Worm (Caenorhabditis elegans): ENCODE measurements around the gene pals-27.

Gene pals-27

ce11 chrIII:4380835-4381234 is 608 bp upstream of the pals-27 start:
- TF ChIP-seq ztf-23 (GFP tag; IDR thresholded peaks at IDR 0.05) (no peak), tab-1 (GFP tag; IDR thresholded peaks at IDR 0.05) (no peak; the same call in 1 of the 2 replicates), ztf-29 (GFP tag; IDR thresholded peaks at IDR 0.05) (no peak), cog-1 (tag; optimal IDR thresholded peaks at IDR 0.05) (peak; percentile 11)

- no peak for TF ChIP-seq cog-1 (tag; optimal IDR thresholded peaks at IDR 0.05)
- no peak for TF ChIP-seq T22C8.4 (GFP tag; IDR thresholded peaks at IDR 0.05)
- no peak for TF ChIP-seq med-1 (GFP tag; optimal IDR thresholded peaks at IDR 0.05; ENCODE audit: insufficient read depth)
- TF ChIP-seq flt-1 (GFP tag; IDR thresholded peaks at IDR 0.05), result no peak
- no peak for TF ChIP-seq tab-1 (GFP tag; IDR thresholded peaks at IDR 0.05)
- no peak for TF ChIP-seq ztf-29 (GFP tag; IDR thresholded peaks at IDR 0.05)
- TF ChIP-seq klf-2 (GFP tag; conservative IDR thresholded peaks at IDR 0.05), result no peak
- TF ChIP-seq ref-1 (GFP tag; conservative IDR thresholded peaks at IDR 0.05), result no peak
- TF ChIP-seq ztf-23 (GFP tag; IDR thresholded peaks at IDR 0.05), result no peak
Observed at ce11 chrIII:4382118-4382517, 675 bp downstream of the pals-27 start.

DNA sequence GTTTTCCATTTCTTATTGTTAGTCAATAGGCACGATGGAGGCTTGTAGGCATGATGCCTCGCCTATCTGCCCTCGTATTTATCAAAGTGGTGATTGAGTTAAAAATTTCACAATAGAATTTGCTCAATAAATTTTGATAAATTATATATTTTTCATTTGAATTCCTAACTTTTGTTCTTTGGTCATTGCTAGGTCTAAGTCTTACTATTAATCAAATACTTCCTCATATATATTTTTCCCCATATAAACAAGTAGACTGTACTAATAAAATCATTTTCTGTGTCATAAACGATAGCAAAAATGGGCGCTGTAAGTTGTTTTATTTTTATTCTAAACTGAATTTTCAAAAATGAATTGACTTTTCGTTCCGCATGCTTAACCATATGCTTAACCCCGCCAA is 3.0 kb downstream of the pals-27 start, which contains the start of gene pals-28:
pals-28 (plus strand) TSS at position 301 of the 400 bp plus-strand sequence.
- TF ChIP-seq ztf-29 (GFP tag; IDR thresholded peaks at IDR 0.05), result no peak
- TF ChIP-seq T22C8.4 (GFP tag; IDR thresholded peaks at IDR 0.05), result no peak
- TF ChIP-seq tab-1 (GFP tag; IDR thresholded peaks at IDR 0.05), result no peak
- no peak for TF ChIP-seq flt-1 (GFP tag; IDR thresholded peaks at IDR 0.05)
- TF ChIP-seq cog-1 (tag; optimal IDR thresholded peaks at IDR 0.05), result no peak
- TF ChIP-seq ztf-23 (GFP tag; IDR thresholded peaks at IDR 0.05), result no peak
- no peak for TF ChIP-seq ref-1 (GFP tag; conservative IDR thresholded peaks at IDR 0.05)
- no peak for TF ChIP-seq med-1 (GFP tag; optimal IDR thresholded peaks at IDR 0.05; ENCODE audit: insufficient read depth)
- TF ChIP-seq klf-2 (GFP tag; conservative IDR thresholded peaks at IDR 0.05), result no peak

ce11 chrIII:4390421-4390820 is 9.0 kb downstream of the pals-27 start:
- no peak for TF ChIP-seq klf-2 (GFP tag; conservative IDR thresholded peaks at IDR 0.05)

- TF ChIP-seq klf-2 (GFP tag; conservative IDR thresholded peaks at IDR 0.05) (no peak), ztf-23 (GFP tag; IDR thresholded peaks at IDR 0.05) (no peak), T22C8.4 (GFP tag; IDR thresholded peaks at IDR 0.05) (no peak)
Observed at ce11 chrIII:4391319-4391718, 9.9 kb downstream of the pals-27 start.

DNA sequence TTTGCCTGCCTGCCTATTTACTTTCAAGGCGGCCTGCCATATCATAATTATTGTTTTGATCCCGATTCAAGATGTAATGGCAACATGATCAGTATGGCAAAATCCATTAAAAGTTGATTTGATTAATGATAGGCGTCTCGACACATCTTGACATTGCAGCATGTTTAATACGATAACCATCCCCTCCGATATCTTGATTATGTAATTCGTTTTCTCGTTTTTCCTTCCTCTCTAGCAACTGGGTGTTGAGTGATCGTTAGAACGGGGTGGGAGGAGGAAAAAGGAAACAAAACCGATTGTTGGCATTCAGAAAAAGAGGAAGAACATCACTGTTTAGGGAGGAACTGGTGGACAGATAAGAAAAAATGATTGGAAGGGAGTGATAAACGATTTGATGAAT is 10.5 kb downstream of the pals-27 start:
- TF ChIP-seq ref-1 (GFP tag; conservative IDR thresholded peaks at IDR 0.05), result no peak
- no peak for TF ChIP-seq ztf-29 (GFP tag; IDR thresholded peaks at IDR 0.05)
- TF ChIP-seq med-1 (GFP tag; optimal IDR thresholded peaks at IDR 0.05; ENCODE audit: insufficient read depth), result no peak
- TF ChIP-seq flt-1 (GFP tag; IDR thresholded peaks at IDR 0.05), result no peak
- no peak for TF ChIP-seq ztf-23 (GFP tag; IDR thresholded peaks at IDR 0.05)
- TF ChIP-seq T22C8.4 (GFP tag; IDR thresholded peaks at IDR 0.05), result no peak
- TF ChIP-seq tab-1 (GFP tag; IDR thresholded peaks at IDR 0.05), result no peak
- TF ChIP-seq klf-2 (GFP tag; conservative IDR thresholded peaks at IDR 0.05), result no peak
- no peak for TF ChIP-seq cog-1 (tag; optimal IDR thresholded peaks at IDR 0.05)

- TF ChIP-seq flt-1 (GFP tag; IDR thresholded peaks at IDR 0.05) (no peak), med-1 (GFP tag; optimal IDR thresholded peaks at IDR 0.05; ENCODE audit: insufficient read depth) (no peak), cog-1 (tag; optimal IDR thresholded peaks at IDR 0.05) (no peak), ztf-29 (GFP tag; IDR thresholded peaks at IDR 0.05) (no peak), klf-2 (GFP tag; conservative IDR thresholded peaks at IDR 0.05) (no peak), T22C8.4 (GFP tag; IDR thresholded peaks at IDR 0.05) (no peak), ref-1 (GFP tag; conservative IDR thresholded peaks at IDR 0.05) (no peak), ztf-23 (GFP tag; IDR thresholded peaks at IDR 0.05) (no peak), tab-1 (GFP tag; IDR thresholded peaks at IDR 0.05) (no peak)
Observed at ce11 chrIII:4394496-4394895, 13.1 kb downstream of the pals-27 start, which contains the start of gene R07E5.4. TSS of gene R07E5.4 (plus strand) at chrIII:4394796.

DNA sequence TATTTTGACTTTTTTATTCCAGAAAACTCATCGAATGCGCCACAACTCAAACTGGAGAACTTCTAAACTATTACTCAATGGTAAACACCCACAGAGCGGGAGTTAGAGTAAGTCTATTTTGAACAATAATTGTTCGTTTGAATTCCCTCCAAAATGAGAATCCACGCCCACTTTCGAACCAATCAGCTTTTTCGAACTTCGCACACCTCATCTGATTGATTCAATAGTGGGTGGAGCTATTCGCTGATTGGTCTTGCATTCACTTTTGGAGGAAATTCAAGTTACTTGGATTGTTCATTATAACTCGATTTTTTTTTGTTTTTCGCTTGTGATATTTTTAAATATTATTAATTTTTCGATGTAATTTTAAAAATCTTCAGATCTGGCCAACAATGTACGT is 14.4 kb downstream of the pals-27 start:
- TF ChIP-seq ref-1 (GFP tag; conservative IDR thresholded peaks at IDR 0.05) (no peak), ztf-23 (GFP tag; IDR thresholded peaks at IDR 0.05) (no peak), cog-1 (tag; optimal IDR thresholded peaks at IDR 0.05) (no peak), flt-1 (GFP tag; IDR thresholded peaks at IDR 0.05) (no peak), tab-1 (GFP tag; IDR thresholded peaks at IDR 0.05) (no peak), klf-2 (GFP tag; conservative IDR thresholded peaks at IDR 0.05) (no peak)

ce11 chrIII:4397115-4397514 is 15.7 kb downstream of the pals-27 start, which contains the start of gene R07E5.5:
TSS of gene R07E5.5 (plus strand) at chrIII:4397415.
- TF ChIP-seq cog-1 (tag; optimal IDR thresholded peaks at IDR 0.05) (no peak), ztf-29 (GFP tag; IDR thresholded peaks at IDR 0.05) (no peak), T22C8.4 (GFP tag; IDR thresholded peaks at IDR 0.05) (no peak), med-1 (GFP tag; optimal IDR thresholded peaks at IDR 0.05; ENCODE audit: insufficient read depth) (no peak), tab-1 (GFP tag; IDR thresholded peaks at IDR 0.05) (no peak), ref-1 (GFP tag; conservative IDR thresholded peaks at IDR 0.05) (no peak), klf-2 (GFP tag; conservative IDR thresholded peaks at IDR 0.05) (no peak), ztf-23 (GFP tag; IDR thresholded peaks at IDR 0.05) (no peak), flt-1 (GFP tag; IDR thresholded peaks at IDR 0.05) (no peak)

ce11 chrIII:4398463-4398862 is 17.0 kb downstream of the pals-27 start, which contains the start of gene R07E5.6:
TSS of gene R07E5.6 (plus strand) at chrIII:4398763.
- TF ChIP-seq T22C8.4 (GFP tag; IDR thresholded peaks at IDR 0.05) (no peak), med-1 (GFP tag; optimal IDR thresholded peaks at IDR 0.05; ENCODE audit: insufficient read depth) (no peak), flt-1 (GFP tag; IDR thresholded peaks at IDR 0.05) (no peak), ref-1 (GFP tag; conservative IDR thresholded peaks at IDR 0.05) (no peak), cog-1 (tag; optimal IDR thresholded peaks at IDR 0.05) (no peak), tab-1 (GFP tag; IDR thresholded peaks at IDR 0.05) (no peak), klf-2 (GFP tag; conservative IDR thresholded peaks at IDR 0.05) (no peak), ztf-29 (GFP tag; IDR thresholded peaks at IDR 0.05) (no peak), ztf-23 (GFP tag; IDR thresholded peaks at IDR 0.05) (no peak)
